Fruit fly (Drosophila melanogaster): ENCODE measurements around the gene a6.

The a6 gene

DNA sequence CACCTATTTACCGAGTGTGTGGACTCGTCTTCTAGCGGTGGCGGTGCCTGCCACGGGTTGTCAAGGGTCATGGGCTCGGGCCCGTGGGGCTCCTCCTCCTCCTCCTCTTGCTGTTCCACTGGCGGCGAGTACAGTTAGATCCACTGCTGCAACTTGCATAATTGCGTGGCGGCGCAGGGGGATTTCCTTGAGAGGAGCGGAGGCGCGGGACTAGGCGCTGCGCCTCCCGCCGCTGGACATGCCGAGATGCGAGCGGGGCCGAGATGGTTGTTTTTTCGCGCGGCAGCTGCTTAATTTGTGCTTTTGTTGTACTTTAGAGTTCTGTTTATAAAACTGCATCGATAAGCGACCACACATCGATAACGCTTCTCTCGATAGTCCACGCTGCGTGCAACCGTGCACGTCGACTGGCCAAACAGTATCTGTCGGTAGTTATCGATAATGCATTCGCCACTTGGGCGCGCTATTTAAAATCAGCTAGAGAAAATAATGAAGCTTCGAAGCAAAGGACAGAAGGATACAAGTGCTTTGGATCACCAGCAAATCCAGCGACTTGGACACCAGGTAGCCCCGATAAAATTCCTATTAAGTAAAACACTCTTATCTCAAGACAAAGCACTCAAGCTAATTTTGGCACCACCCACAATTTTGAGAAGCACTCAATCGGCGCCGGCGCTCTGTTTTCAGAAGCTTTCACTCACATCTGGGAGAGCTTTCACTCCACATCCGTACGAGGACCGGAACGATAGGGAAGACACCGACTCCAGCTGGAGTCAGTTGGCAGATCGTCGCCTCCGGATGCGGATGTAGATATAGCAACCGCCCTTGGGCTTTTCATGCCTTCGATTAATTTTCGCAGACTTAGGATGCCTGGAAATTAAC lies at the start of gene a6 (continued):
- TF ChIP-seq Bdp1 (GFP tag; optimal IDR thresholded peaks at IDR 0.05) (no peak), ind (GFP tag; optimal IDR thresholded peaks at IDR 0.05) (no peak), pb (GFP tag; optimal IDR thresholded peaks at IDR 0.05) (no peak), knrl (GFP tag; IDR thresholded peaks at IDR 0.05; ENCODE audit: partially characterized antibody) (peak; percentile 82), Mrtf (GFP tag; IDR thresholded peaks at IDR 0.05) (no peak), cas (GFP tag; IDR thresholded peaks at IDR 0.05) (no peak), MBD-R2 (GFP tag; IDR thresholded peaks at IDR 0.05) (peak; percentile 72), CG3065 (GFP tag; optimal IDR thresholded peaks at IDR 0.05) (no peak), abd-A (tag; optimal IDR thresholded peaks at IDR 0.05) (no peak), sqz (GFP tag; optimal IDR thresholded peaks at IDR 0.05) (no peak), unc-4 (GFP tag; IDR thresholded peaks at IDR 0.05; ENCODE audit: partially characterized antibody) (peak; percentile 90), Atf-2 (GFP tag; optimal IDR thresholded peaks at IDR 0.05) (no peak), crp (GFP tag; optimal IDR thresholded peaks at IDR 0.05) (no peak), CG17912 (GFP tag; optimal IDR thresholded peaks at IDR 0.05) (no peak), cato (GFP tag; optimal IDR thresholded peaks at IDR 0.05; ENCODE audit: borderline replicate concordance) (no peak), al (GFP tag; IDR thresholded peaks at IDR 0.05) (no peak), CG2116 (GFP tag; optimal IDR thresholded peaks at IDR 0.05) (peak; percentile 99), E2f1 (GFP tag; IDR thresholded peaks at IDR 0.05) (no peak), CG8478 (optimal IDR thresholded peaks at IDR 0.05) (no peak), Eip74EF (GFP tag; optimal IDR thresholded peaks at IDR 0.05) (no peak), CG12659 (GFP tag; optimal IDR thresholded peaks at IDR 0.05) (no peak), chif (GFP tag; optimal IDR thresholded peaks at IDR 0.05) (no peak), Atf6 (GFP tag; IDR thresholded peaks at IDR 0.05) (no peak), CG16815 (GFP tag; optimal IDR thresholded peaks at IDR 0.05) (no peak), pfk (GFP tag; optimal IDR thresholded peaks at IDR 0.05) (no peak), Deaf1 (tag; optimal IDR thresholded peaks at IDR 0.05) (peak; percentile 81), Ravus (GFP tag; IDR thresholded peaks at IDR 0.05) (no peak), da (GFP tag; optimal IDR thresholded peaks at IDR 0.05) (no peak), CG11247 (GFP tag; IDR thresholded peaks at IDR 0.05) (no peak), Poxn (GFP tag; IDR thresholded peaks at IDR 0.05) (no peak), ham (GFP tag; IDR thresholded peaks at IDR 0.05) (no peak), Neu2 (GFP tag; optimal IDR thresholded peaks at IDR 0.05; ENCODE audit: borderline replicate concordance) (no peak), CG1233 (GFP tag; optimal IDR thresholded peaks at IDR 0.05) (no peak), Gug (GFP tag; IDR thresholded peaks at IDR 0.05) (no peak), Blimp-1 (GFP tag; optimal IDR thresholded peaks at IDR 0.05) (no peak), ERR (GFP tag; optimal IDR thresholded peaks at IDR 0.05) (no peak), Mes4 (GFP tag; optimal IDR thresholded peaks at IDR 0.05) (no peak), CG7987 (GFP tag; optimal IDR thresholded peaks at IDR 0.05) (peak; percentile 8), hth (optimal IDR thresholded peaks at IDR 0.05) (no peak), psq (GFP tag; optimal IDR thresholded peaks at IDR 0.05) (no peak), CG9797 (GFP tag; optimal IDR thresholded peaks at IDR 0.05) (peak; percentile 35), CG4282 (GFP tag; optimal IDR thresholded peaks at IDR 0.05) (no peak), oc (tag; optimal IDR thresholded peaks at IDR 0.05) (no peak), CG1832 (GFP tag; optimal IDR thresholded peaks at IDR 0.05) (no peak), onecut (GFP tag; IDR thresholded peaks at IDR 0.05) (no peak), CG11456 (GFP tag; IDR thresholded peaks at IDR 0.05) (no peak), CG9609 (GFP tag; optimal IDR thresholded peaks at IDR 0.05) (no peak), pzg (GFP tag; optimal IDR thresholded peaks at IDR 0.05) (peak; percentile 76), sim (GFP tag; IDR thresholded peaks at IDR 0.05) (no peak), Meics (GFP tag; optimal IDR thresholded peaks at IDR 0.05) (no peak)
